Worm (Caenorhabditis elegans) whole organism, L2 larva: ENCODE data around the gene C46H3.2.

Experiments used
- C34F6.9 ChIP-seq: fragments of 150-350 bp; optimal IDR thresholded peaks from 2 replicates; lab custom pipeline; 2014; ENCODE audit warnings: missing biosample characterization, missing genetic modification characterization
- F13H6.1 ChIP-seq: sonication (generic microtip); optimal IDR thresholded peaks from 2 replicates; lab custom pipeline; 2016; ENCODE audit warnings: missing genetic modification characterization, missing compliant biosample characterization
- ZK546.5 ChIP-seq: sonication (generic microtip); optimal IDR thresholded peaks from 2 replicates; lab custom pipeline; 2017; ENCODE audit warnings: missing biosample characterization, missing genetic modification characterization
- alr-1 ChIP-seq: fragments of 150-350 bp; optimal IDR thresholded peaks from 2 replicates; lab custom pipeline; 2014; ENCODE audit warnings: missing biosample characterization, missing genetic modification characterization
- blmp-1 ChIP-seq: sonication (generic microtip); optimal IDR thresholded peaks from 2 replicates; lab custom pipeline; 2017; ENCODE audit warnings: missing genetic modification characterization, mild to moderate bottlenecking, missing compliant biosample characterization, antibody characterized with exemption, moderate library complexity; ENCODE audit not compliant: insufficient read depth
- ceh-16 ChIP-seq: fragments of 150-350 bp; optimal IDR thresholded peaks from 2 replicates; lab custom pipeline; 2014; ENCODE audit warnings: missing biosample characterization, missing genetic modification characterization
- ceh-82 ChIP-seq: fragments of 150-350 bp; optimal IDR thresholded peaks from 2 replicates; lab custom pipeline; 2014; ENCODE audit warnings: missing biosample characterization, missing genetic modification characterization
- crh-2 ChIP-seq: sonication (generic microtip); optimal IDR thresholded peaks from 2 replicates; lab custom pipeline; 2017; ENCODE audit warnings: missing biosample characterization, missing genetic modification characterization
- dmd-4 ChIP-seq: sonication (generic microtip); optimal IDR thresholded peaks from 2 replicates; lab custom pipeline; 2017; ENCODE audit warnings: missing biosample characterization, missing genetic modification characterization
- egl-27 ChIP-seq: sonication (generic microtip); optimal IDR thresholded peaks from 3 replicates; lab custom pipeline; 2017; ENCODE audit warnings: missing biosample characterization, missing genetic modification reagents, missing genetic modification characterization
- elt-1 ChIP-seq: fragments of 150-350 bp; optimal IDR thresholded peaks from 2 replicates; lab custom pipeline; 2014; ENCODE audit warnings: missing biosample characterization, missing genetic modification characterization
- elt-3 ChIP-seq: sonication (generic microtip); optimal IDR thresholded peaks from 2 replicates; lab custom pipeline; 2017; ENCODE audit warnings: missing biosample characterization, missing genetic modification characterization
- fos-1 ChIP-seq: fragments of 150-350 bp; optimal IDR thresholded peaks from 2 replicates; lab custom pipeline; 2014; ENCODE audit warnings: missing biosample characterization, missing genetic modification characterization
- gmeb-1 ChIP-seq: fragments of 150-350 bp; optimal IDR thresholded peaks from 2 replicates; lab custom pipeline; 2014; ENCODE audit warnings: missing biosample characterization, missing genetic modification characterization
- lin-11 ChIP-seq: fragments of 150-350 bp; sonication (generic microtip); optimal IDR thresholded peaks from 2 replicates; lab custom pipeline; 2014; ENCODE audit warnings: missing biosample characterization, missing genetic modification characterization, inconsistent platforms, mixed read lengths
- lin-13 ChIP-seq: fragments of 150-350 bp; optimal IDR thresholded peaks from 2 replicates; lab custom pipeline; 2014; ENCODE audit warnings: missing biosample characterization, missing genetic modification reagents, missing genetic modification characterization
- lsy-2 ChIP-seq, 2 experiments: fragments of 150-350 bp in 1 of 2; sonication (generic microtip) in 1 of 2; optimal IDR thresholded peaks; 2 replicates each; lab custom pipeline; 2014 to 2017; ENCODE audit warnings: missing biosample characterization in 2 of 2, missing genetic modification characterization in 2 of 2
- mab-5 ChIP-seq: fragments of 150-350 bp; optimal IDR thresholded peaks from 2 replicates; lab custom pipeline; 2014; ENCODE audit warnings: missing biosample characterization, missing genetic modification characterization
- mdl-1 ChIP-seq, 2 experiments: fragments of 150-350 bp in 1 of 2; sonication (generic microtip) in 1 of 2; optimal IDR thresholded peaks; 2 replicates each; lab custom pipeline; 2017; ENCODE audit warnings: missing biosample characterization in 2 of 2, missing genetic modification characterization in 2 of 2
- nhr-10 ChIP-seq: sonication (generic microtip); optimal IDR thresholded peaks from 2 replicates; lab custom pipeline; 2017; ENCODE audit warnings: missing biosample characterization, missing genetic modification characterization
- nhr-11 ChIP-seq: fragments of 150-350 bp; optimal IDR thresholded peaks from 2 replicates; lab custom pipeline; 2014; ENCODE audit warnings: missing biosample characterization, missing genetic modification characterization
- nhr-12 ChIP-seq: fragments of 150-350 bp; optimal IDR thresholded peaks from 2 replicates; lab custom pipeline; 2014; ENCODE audit warnings: missing biosample characterization, missing genetic modification characterization
- nhr-21 ChIP-seq: fragments of 150-350 bp; optimal IDR thresholded peaks from 2 replicates; lab custom pipeline; 2014; ENCODE audit warnings: missing biosample characterization, missing genetic modification characterization
- nhr-23 ChIP-seq: fragments of 150-350 bp; optimal IDR thresholded peaks from 2 replicates; lab custom pipeline; 2014; ENCODE audit warnings: missing biosample characterization, missing genetic modification reagents, missing genetic modification characterization
- nhr-25 ChIP-seq: fragments of 150-350 bp; sonication (generic microtip); optimal IDR thresholded peaks from 3 replicates; lab custom pipeline; 2014; ENCODE audit warnings: missing biosample characterization, missing genetic modification characterization
- nhr-6 ChIP-seq: fragments of 150-350 bp; optimal IDR thresholded peaks from 2 replicates; lab custom pipeline; 2014; ENCODE audit warnings: missing biosample characterization, missing genetic modification characterization
- skn-1 ChIP-seq: sonication (generic microtip); optimal IDR thresholded peaks from 2 replicates; lab custom pipeline; 2017; ENCODE audit warnings: missing biosample characterization, missing genetic modification characterization
- sma-9 ChIP-seq, 2 experiments: fragments of 150-350 bp in 1 of 2; sonication (generic microtip) in 1 of 2; optimal IDR thresholded peaks; 2 replicates each; lab custom pipeline; 2014 to 2016; ENCODE audit warnings: missing genetic modification characterization in 2 of 2, mild to moderate bottlenecking in 1 of 2, missing biosample characterization in 1 of 2, missing compliant biosample characterization in 1 of 2, missing genetic modification reagents in 1 of 2, moderate library complexity in 1 of 2
- snpc-4 ChIP-seq: fragments of 150-350 bp; optimal IDR thresholded peaks from 2 replicates; lab custom pipeline; 2014; ENCODE audit warnings: missing biosample characterization, missing genetic modification characterization
- unc-39 ChIP-seq: fragments of 150-350 bp; optimal IDR thresholded peaks from 2 replicates; lab custom pipeline; 2014; ENCODE audit warnings: missing biosample characterization, missing genetic modification characterization
- unc-55 ChIP-seq: fragments of 150-350 bp; sonication (generic microtip); optimal IDR thresholded peaks from 3 replicates; lab custom pipeline; 2014; ENCODE audit warnings: missing biosample characterization, missing genetic modification reagents, missing genetic modification characterization
- zag-1 ChIP-seq: fragments of 150-350 bp; optimal IDR thresholded peaks from 2 replicates; lab custom pipeline; 2014; ENCODE audit warnings: missing biosample characterization, missing genetic modification characterization
- ztf-1 ChIP-seq: fragments of 200-800 bp; sonication (Bioruptor generic); conservative IDR thresholded peaks from 2 replicates; pipeline ENCODE4 v1.3.6; 2022; ENCODE audit warnings: missing genetic modification characterization, missing compliant biosample characterization
- ztf-11 ChIP-seq: sonication (generic microtip); optimal IDR thresholded peaks from 2 replicates; lab custom pipeline; 2017; ENCODE audit warnings: missing biosample characterization, missing genetic modification characterization
- ztf-4 ChIP-seq: fragments of 150-350 bp; optimal IDR thresholded peaks from 2 replicates; lab custom pipeline; 2014; ENCODE audit warnings: missing biosample characterization, missing genetic modification characterization

The C46H3.2 gene

ce11 chrX:1255547-1255946, 25.0 kb upstream of the C46H3.2 start, which contains the start of gene npr-11:
npr-11 (minus strand) TSS chrX:1255647.
- TF ChIP-seq unc-39 (tag; lab: Kevin White, UChicago) (no peak), nhr-23 (tag; lab: Kevin White, UChicago) (no peak), ceh-82 (no peak), nhr-10 (tag; lab: Kevin White, UChicago) (no peak), mab-5 (tag; lab: Kevin White, UChicago) (no peak), C34F6.9 (tag; lab: Kevin White, UChicago) (no peak), skn-1 (tag; lab: Kevin White, UChicago) (no peak), nhr-12 (tag; lab: Kevin White, UChicago) (no peak), elt-3 (no peak), F13H6.1 (tag; lab: Kevin White, UChicago) (no peak), ztf-11 (tag; lab: Kevin White, UChicago) (no peak), lsy-2 (tag; optimal IDR thresholded peaks at IDR 0.05; lab: Kevin White, UChicago) (no peak), lin-13 (GFP tag; lab: Kevin White, UChicago) (no peak), nhr-11 (no peak), zag-1 (tag; lab: Kevin White, UChicago) (no peak), crh-2 (tag; lab: Kevin White, UChicago) (no peak), alr-1 (no peak)

DNA sequence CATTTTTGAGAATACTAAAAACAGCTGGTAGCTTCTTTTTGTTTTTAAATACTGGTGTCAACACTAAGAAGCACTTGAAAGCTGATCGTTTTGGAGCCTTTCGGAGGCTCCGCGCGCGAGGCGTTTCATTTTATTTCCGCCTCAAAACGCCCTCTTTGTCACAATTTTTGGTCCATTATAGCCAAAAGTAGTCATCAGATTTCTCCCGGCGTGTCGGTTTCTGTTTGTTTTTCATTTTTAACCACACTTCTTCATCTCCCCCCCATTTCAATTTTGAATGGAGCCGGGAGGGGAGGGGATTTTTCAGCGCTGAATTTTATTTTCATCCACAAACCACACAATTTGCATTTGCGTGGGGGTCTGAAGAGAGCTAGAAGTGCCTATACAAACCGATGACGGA, 19.2 kb upstream of the C46H3.2 start, which contains the start of gene C25G6.4:
C25G6.4 (minus strand) TSS at position 101 of the 400 bp plus-strand sequence.
- TF ChIP-seq snpc-4 (tag; lab: Kevin White, UChicago) (no peak), ZK546.5 (tag; lab: Kevin White, UChicago) (no peak), ztf-4 (tag; lab: Kevin White, UChicago) (no peak), F13H6.1 (tag; lab: Kevin White, UChicago) (no peak), blmp-1 (tag; lab: Kevin White, UChicago) (no peak), skn-1 (tag; lab: Kevin White, UChicago) (no peak), ceh-16 (tag; lab: Kevin White, UChicago) (no peak), unc-39 (tag; lab: Kevin White, UChicago) (no peak), sma-9 (GFP tag; optimal IDR thresholded peaks at IDR 0.05; lab: Kevin White, UChicago) (no peak), sma-9 (tag; optimal IDR thresholded peaks at IDR 0.05; lab: Kevin White, UChicago) (no peak), ztf-1 (no peak), elt-1 (tag; lab: Kevin White, UChicago) (no peak)

- TF ChIP-seq fos-1 (tag; lab: Kevin White, UChicago) (peak; percentile 11), egl-27 (no peak), nhr-11 (no peak), unc-39 (tag; lab: Kevin White, UChicago) (no peak)
Observed at ce11 chrX:1245717-1246116, 15.2 kb upstream of the C46H3.2 start, which contains the start of gene tsp-9. tsp-9 (plus strand) TSS chrX:1246017.

ce11 chrX:1244235-1244634, 13.7 kb upstream of the C46H3.2 start:
- TF ChIP-seq ceh-16 (tag; lab: Kevin White, UChicago) (no peak), unc-55 (GFP tag; lab: Kevin White, UChicago) (no peak), nhr-12 (tag; lab: Kevin White, UChicago) (no peak), dmd-4 (tag; lab: Kevin White, UChicago) (no peak), nhr-6 (tag; lab: Kevin White, UChicago) (no peak), fos-1 (tag; lab: Kevin White, UChicago) (peak; percentile 15)

- TF ChIP-seq zag-1 (tag; lab: Kevin White, UChicago) (no peak), nhr-25 (tag; lab: Kevin White, UChicago) (no peak), gmeb-1 (no peak), nhr-23 (tag; lab: Kevin White, UChicago) (no peak), nhr-21 (tag; lab: Kevin White, UChicago) (no peak), snpc-4 (tag; lab: Kevin White, UChicago) (no peak), ceh-16 (tag; lab: Kevin White, UChicago) (no peak), lin-11 (tag; lab: Kevin White, UChicago) (no peak), mdl-1 (tag; optimal IDR thresholded peaks at IDR 0.05; lab: Kevin White, UChicago) (no peak), crh-2 (tag; lab: Kevin White, UChicago) (no peak)
Observed at ce11 chrX:1242763-1243162, 12.2 kb upstream of the C46H3.2 start.
